Fruit fly (Drosophila melanogaster) whole organism, adult: ENCODE measurements around the gene Charon.
A peak's percentile ranks its signal among the peaks of the same experiment; 100 is the strongest.

Experiments
- CG11617 ChIP-seq: fragments of 200-800 bp; sonication (Bioruptor generic); optimal IDR thresholded peaks from 2 replicates; lab custom pipeline; 2017; ENCODE audit warnings: mild to moderate bottlenecking, missing biosample characterization, missing genetic modification reagents, missing genetic modification characterization
- CG12768 ChIP-seq: fragments of 200-800 bp; sonication (Bioruptor generic); optimal IDR thresholded peaks from 2 replicates; lab custom pipeline; 2017; ENCODE audit warnings: missing biosample characterization, missing genetic modification characterization, mild to moderate bottlenecking, moderate library complexity, missing genetic modification reagents
- CG14711 ChIP-seq: fragments of 200-800 bp; sonication (Bioruptor generic); optimal IDR thresholded peaks from 2 replicates; lab custom pipeline; 2018; ENCODE audit warnings: missing biosample characterization, mild to moderate bottlenecking, missing genetic modification characterization, moderate library complexity
- CG1620 ChIP-seq: fragments of 200-800 bp; sonication (Bioruptor generic); optimal IDR thresholded peaks from 2 replicates; lab custom pipeline; 2016; ENCODE audit warnings: missing biosample characterization, missing genetic modification characterization
- CG33017 ChIP-seq: fragments of 200-800 bp; sonication (Bioruptor generic); optimal IDR thresholded peaks from 2 replicates; lab custom pipeline; 2018; ENCODE audit warnings: missing biosample characterization, mild to moderate bottlenecking, missing genetic modification characterization, moderate library complexity
- CG5204 ChIP-seq: fragments of 200-800 bp; sonication (Bioruptor generic); optimal IDR thresholded peaks from 2 replicates; lab custom pipeline; 2016; ENCODE audit warnings: missing biosample characterization, missing genetic modification characterization
- CG7045 ChIP-seq: fragments of 200-800 bp; sonication (Bioruptor generic); optimal IDR thresholded peaks from 2 replicates; lab custom pipeline; 2017; ENCODE audit warnings: missing biosample characterization, mild to moderate bottlenecking, missing genetic modification characterization
- CG7101 ChIP-seq: fragments of 200-800 bp; sonication (Bioruptor generic); optimal IDR thresholded peaks from 2 replicates; lab custom pipeline; 2018; ENCODE audit warnings: missing biosample characterization, mild to moderate bottlenecking, missing genetic modification characterization, moderate library complexity
- Clk ChIP-seq: fragments of 200-800 bp; sonication (Bioruptor generic); optimal IDR thresholded peaks from 2 replicates; lab custom pipeline; 2017; ENCODE audit warnings: missing biosample characterization, missing genetic modification characterization
- Crg-1 ChIP-seq: fragments of 200-800 bp; sonication (Bioruptor generic); optimal IDR thresholded peaks from 2 replicates; lab custom pipeline; 2016; ENCODE audit warnings: missing biosample characterization, missing genetic modification characterization
- Hr96 ChIP-seq: fragments of 200-800 bp; sonication (Bioruptor generic); optimal IDR thresholded peaks from 2 replicates; lab custom pipeline; 2016; ENCODE audit warnings: missing biosample characterization, missing genetic modification characterization
- Mnt ChIP-seq: fragments of 200-800 bp; sonication (Bioruptor generic); optimal IDR thresholded peaks from 2 replicates; lab custom pipeline; 2016; ENCODE audit warnings: missing biosample characterization, mild to moderate bottlenecking, missing genetic modification characterization
- bab1 ChIP-seq: fragments of 200-800 bp; sonication (Bioruptor generic); optimal IDR thresholded peaks from 3 replicates; lab custom pipeline; 2019; ENCODE audit warnings: missing biosample characterization, mild to moderate bottlenecking, missing genetic modification characterization, moderate library complexity
- cic ChIP-seq: fragments of 200-800 bp; sonication (Bioruptor generic); optimal IDR thresholded peaks from 2 replicates; lab custom pipeline; 2017; ENCODE audit warnings: missing biosample characterization, mild to moderate bottlenecking, missing genetic modification characterization, moderate library complexity
- cnc ChIP-seq, 2 experiments: fragments of >200 bp; optimal IDR thresholded peaks; 2 replicates each; lab custom pipeline; 2017
- kay ChIP-seq: fragments of 200-800 bp; sonication (Bioruptor generic); peaks from one replicate; lab custom pipeline; 2016; ENCODE audit warnings: missing biosample characterization, missing genetic modification characterization, borderline replicate concordance
- ovo ChIP-seq: fragments of 200-800 bp; sonication (Bioruptor generic); optimal IDR thresholded peaks from 2 replicates; lab custom pipeline; 2016; ENCODE audit warnings: missing biosample characterization, missing genetic modification characterization
- pad ChIP-seq: fragments of 200-800 bp; sonication (Bioruptor generic); optimal IDR thresholded peaks from 3 replicates; lab custom pipeline; 2017; ENCODE audit warnings: missing biosample characterization, missing genetic modification characterization, mild to moderate bottlenecking, moderate library complexity, missing genetic modification reagents
- tj ChIP-seq: fragments of 200-800 bp; sonication (Bioruptor generic); optimal IDR thresholded peaks from 3 replicates; lab custom pipeline; 2017; ENCODE audit warnings: missing biosample characterization, mild to moderate bottlenecking, missing genetic modification characterization, moderate library complexity
- toe ChIP-seq: fragments of 200-800 bp; sonication (Bioruptor generic); optimal IDR thresholded peaks from 2 replicates; lab custom pipeline; 2016; ENCODE audit warnings: missing biosample characterization, missing genetic modification characterization

Gene Charon

dm6 chr2L:1128344-1128931 is 44.2 kb downstream of the Charon start:
- TF ChIP-seq CG12768 (GFP tag; lab: Kevin White, UChicago) (no peak), Crg-1 (GFP tag; lab: Kevin White, UChicago) (no peak), toe (no peak), cnc (optimal IDR thresholded peaks at IDR 0.05; lab: Kevin White, UChicago) (peak in 1 of 2 experiments; percentile 74), tj (peak; percentile 28), CG33017 (tag; lab: Kevin White, UChicago) (no peak), kay (GFP tag; lab: Kevin White, UChicago) (no peak), Hr96 (GFP tag; lab: Kevin White, UChicago) (no peak), CG7045 (no peak), ovo (GFP tag; lab: Kevin White, UChicago) (no peak), pad (GFP tag; lab: Kevin White, UChicago) (no peak), CG5204 (GFP tag; lab: Kevin White, UChicago) (no peak), CG14711 (no peak), CG7101 (no peak), CG1620 (GFP tag; lab: Kevin White, UChicago) (no peak), Mnt (GFP tag; lab: Kevin White, UChicago) (no peak), cic (GFP tag; lab: Kevin White, UChicago) (no peak)

dm6 chr2L:1127434-1128089 is 45.0 kb downstream of the Charon start:
- TF ChIP-seq Mnt (GFP tag; lab: Kevin White, UChicago) (no peak), CG5204 (GFP tag; lab: Kevin White, UChicago) (no peak), CG12768 (GFP tag; lab: Kevin White, UChicago) (peak; percentile 7), cic (GFP tag; lab: Kevin White, UChicago) (peak; percentile 83)

- TF ChIP-seq bab1 (GFP tag; lab: Kevin White, UChicago) (no peak), CG11617 (GFP tag; lab: Kevin White, UChicago) (no peak), CG1620 (GFP tag; lab: Kevin White, UChicago) (no peak), toe (no peak), Crg-1 (GFP tag; lab: Kevin White, UChicago) (no peak), Hr96 (GFP tag; lab: Kevin White, UChicago) (no peak), CG5204 (GFP tag; lab: Kevin White, UChicago) (no peak), CG7101 (no peak), tj (no peak), Mnt (GFP tag; lab: Kevin White, UChicago) (peak; percentile 9), kay (GFP tag; lab: Kevin White, UChicago) (peak; percentile 91), CG33017 (tag; lab: Kevin White, UChicago) (no peak), cnc (optimal IDR thresholded peaks at IDR 0.05; lab: Kevin White, UChicago) (no peak)
Observed at dm6 chr2L:1126527-1126926, 46.1 kb downstream of the Charon start.

dm6 chr2L:1125437-1125836 is 47.2 kb downstream of the Charon start:
- no peak for TF ChIP-seq ovo (GFP tag; lab: Kevin White, UChicago)
- TF ChIP-seq kay (GFP tag; lab: Kevin White, UChicago) = peak; percentile 59
- peak; percentile 100 for TF ChIP-seq cic (GFP tag; lab: Kevin White, UChicago)
- TF ChIP-seq CG33017 (tag; lab: Kevin White, UChicago) = peak; percentile 44

dm6 chr2L:1124265-1124664 is 48.3 kb downstream of the Charon start:
- no peak for TF ChIP-seq Crg-1 (GFP tag; lab: Kevin White, UChicago)
- TF ChIP-seq CG7045 = peak; percentile 17
- TF ChIP-seq Clk = peak; percentile 34
- TF ChIP-seq CG14711 = no peak
- no peak for TF ChIP-seq ovo (GFP tag; lab: Kevin White, UChicago)
- TF ChIP-seq kay (GFP tag; lab: Kevin White, UChicago) = no peak
- TF ChIP-seq tj = peak; percentile 36
- no peak for TF ChIP-seq Hr96 (GFP tag; lab: Kevin White, UChicago)
- no peak for TF ChIP-seq CG1620 (GFP tag; lab: Kevin White, UChicago)
- TF ChIP-seq cic (GFP tag; lab: Kevin White, UChicago) = no peak
- TF ChIP-seq CG7101 = no peak
- TF ChIP-seq pad (GFP tag; lab: Kevin White, UChicago) = no peak
- TF ChIP-seq bab1 (GFP tag; lab: Kevin White, UChicago) = no peak
- TF ChIP-seq CG12768 (GFP tag; lab: Kevin White, UChicago) = peak; percentile 92
- peak; percentile 41 for TF ChIP-seq CG33017 (tag; lab: Kevin White, UChicago)
- TF ChIP-seq Mnt (GFP tag; lab: Kevin White, UChicago) = no peak

- no peak for TF ChIP-seq bab1 (GFP tag; lab: Kevin White, UChicago)
- TF ChIP-seq Mnt (GFP tag; lab: Kevin White, UChicago) = no peak
- TF ChIP-seq CG11617 (GFP tag; lab: Kevin White, UChicago) = no peak
- TF ChIP-seq CG7045 = peak; percentile 64
- TF ChIP-seq cnc (optimal IDR thresholded peaks at IDR 0.05; lab: Kevin White, UChicago) = no peak
- TF ChIP-seq pad (GFP tag; lab: Kevin White, UChicago) = peak; percentile 36
- peak; percentile 30 for TF ChIP-seq CG33017 (tag; lab: Kevin White, UChicago)
- no peak for TF ChIP-seq kay (GFP tag; lab: Kevin White, UChicago)
- TF ChIP-seq Crg-1 (GFP tag; lab: Kevin White, UChicago) = no peak
- TF ChIP-seq CG5204 (GFP tag; lab: Kevin White, UChicago) = no peak
- TF ChIP-seq Clk = no peak
- peak; percentile 70 for TF ChIP-seq cic (GFP tag; lab: Kevin White, UChicago)
- TF ChIP-seq CG1620 (GFP tag; lab: Kevin White, UChicago) = no peak
- peak; percentile 76 for TF ChIP-seq CG7101
- peak; percentile 30 for TF ChIP-seq CG14711
- TF ChIP-seq CG12768 (GFP tag; lab: Kevin White, UChicago) = no peak
- peak; percentile 6 for TF ChIP-seq toe
- TF ChIP-seq Hr96 (GFP tag; lab: Kevin White, UChicago) = no peak
- peak; percentile 67 for TF ChIP-seq ovo (GFP tag; lab: Kevin White, UChicago)
- no peak for TF ChIP-seq tj
Observed at dm6 chr2L:1123078-1123818, 49.4 kb downstream of the Charon start.
